Fruit fly (Drosophila melanogaster) whole organism, embryonic: ENCODE data around the gene CG15142.
A peak's percentile ranks its signal among the peaks of the same experiment; 100 is the strongest.

Source experiments
- Ada2b ChIP-seq: fragments of 200-800 bp; sonication (Bioruptor generic); IDR thresholded peaks from 2 replicates; pipeline ENCODE4 v1.3.6; 2022; ENCODE audit warnings: missing biosample characterization, missing genetic modification characterization
- Blimp-1 ChIP-seq: fragments of 200-800 bp; sonication (Bioruptor generic); optimal IDR thresholded peaks from 3 replicates; lab custom pipeline; 2018; ENCODE audit warnings: missing biosample characterization, missing genetic modification characterization, mild to moderate bottlenecking, moderate library complexity, missing genetic modification reagents
- CG10209 ChIP-seq: fragments of 200-800 bp; sonication (Bioruptor generic); optimal IDR thresholded peaks from 3 replicates; lab custom pipeline; 2017; ENCODE audit warnings: missing biosample characterization, mild to moderate bottlenecking, missing genetic modification characterization, missing genetic modification reagents
- CG11560 ChIP-seq: fragments of 200-800 bp; sonication (Bioruptor generic); IDR thresholded peaks from 3 replicates; pipeline ENCODE4 v1.3.6; 2022; ENCODE audit warnings: missing biosample characterization, missing genetic modification characterization
- CG11723 ChIP-seq: fragments of 200-800 bp; sonication (Bioruptor generic); optimal IDR thresholded peaks from 2 replicates; lab custom pipeline; 2017; ENCODE audit warnings: missing biosample characterization, mild to moderate bottlenecking, missing genetic modification characterization
- CG12155 ChIP-seq: fragments of 200-800 bp; sonication (Bioruptor generic); optimal IDR thresholded peaks from 3 replicates; lab custom pipeline; 2016; ENCODE audit warnings: missing biosample characterization, missing genetic modification characterization
- CG12659 ChIP-seq: fragments of 200-800 bp; sonication (Bioruptor generic); optimal IDR thresholded peaks from 3 replicates; lab custom pipeline; 2017; ENCODE audit warnings: mild to moderate bottlenecking, missing biosample characterization, missing genetic modification reagents, missing genetic modification characterization
- CG13894 ChIP-seq: fragments of 200-800 bp; sonication (Bioruptor generic); optimal IDR thresholded peaks from 3 replicates; lab custom pipeline; 2018; ENCODE audit warnings: missing biosample characterization, mild to moderate bottlenecking, missing genetic modification characterization, moderate library complexity
- CG14667 ChIP-seq: fragments of 200-800 bp; sonication (Bioruptor generic); IDR thresholded peaks from 2 replicates; pipeline ENCODE4 v1.3.6; 2022; ENCODE audit warnings: missing biosample characterization, missing genetic modification characterization
- CG15479 ChIP-seq: fragments of 200-800 bp; sonication (Bioruptor generic); optimal IDR thresholded peaks from 3 replicates; lab custom pipeline; 2019; ENCODE audit warnings: missing biosample characterization, mild to moderate bottlenecking, missing genetic modification characterization, moderate library complexity
- CG17186 ChIP-seq: fragments of 200-800 bp; sonication (Bioruptor generic); optimal IDR thresholded peaks from 3 replicates; lab custom pipeline; 2017; ENCODE audit warnings: missing biosample characterization, missing genetic modification reagents, missing genetic modification characterization
- CG7556 ChIP-seq: fragments of 200-800 bp; sonication (Bioruptor generic); optimal IDR thresholded peaks from 2 replicates; lab custom pipeline; 2017; ENCODE audit warnings: missing biosample characterization, mild to moderate bottlenecking, missing genetic modification characterization
- CG7987 ChIP-seq: fragments of 200-800 bp; sonication (Bioruptor generic); optimal IDR thresholded peaks from 2 replicates; lab custom pipeline; 2018; ENCODE audit warnings: missing biosample characterization, mild to moderate bottlenecking, missing genetic modification characterization, moderate library complexity
- CG8281 ChIP-seq: fragments of 200-800 bp; sonication (Bioruptor generic); optimal IDR thresholded peaks from 2 replicates; lab custom pipeline; 2018; ENCODE audit warnings: missing biosample characterization, mild to moderate bottlenecking, missing genetic modification characterization, moderate library complexity
- CG8359 ChIP-seq: fragments of 200-800 bp; sonication (Bioruptor generic); optimal IDR thresholded peaks from 2 replicates; lab custom pipeline; 2017; ENCODE audit warnings: missing biosample characterization, mild to moderate bottlenecking, missing genetic modification characterization, borderline replicate concordance
- CG8388 ChIP-seq: fragments of 200-800 bp; sonication (Bioruptor generic); optimal IDR thresholded peaks from 2 replicates; lab custom pipeline; 2019; ENCODE audit warnings: missing biosample characterization, mild to moderate bottlenecking, missing genetic modification characterization, moderate library complexity
- CG8924 ChIP-seq: fragments of 200-800 bp; optimal IDR thresholded peaks from 3 replicates; lab custom pipeline; 2019; ENCODE audit warnings: missing biosample characterization, mild to moderate bottlenecking, missing genetic modification characterization, moderate library complexity
- CG9215 ChIP-seq: fragments of 200-800 bp; sonication (Bioruptor generic); IDR thresholded peaks from 2 replicates; pipeline ENCODE4 v1.3.6; 2022; ENCODE audit warnings: missing biosample characterization, missing genetic modification characterization
- Chrac-16 ChIP-seq: fragments of 200-800 bp; sonication (Bioruptor generic); optimal IDR thresholded peaks from 3 replicates; lab custom pipeline; 2016; ENCODE audit warnings: missing biosample characterization, missing genetic modification characterization
- Dip2 ChIP-seq: fragments of 200-800 bp; sonication (Bioruptor generic); IDR thresholded peaks from 2 replicates; pipeline ENCODE4 v1.3.6; 2022; ENCODE audit warnings: missing biosample characterization, missing genetic modification characterization
- Drgx ChIP-seq: fragments of 200-800 bp; sonication (Bioruptor generic); IDR thresholded peaks from 2 replicates; pipeline ENCODE4 v1.3.6; 2022; ENCODE audit warnings: missing biosample characterization, missing genetic modification characterization
- Ets65A ChIP-seq: fragments of 200-800 bp; sonication (Bioruptor generic); peaks from one replicate; lab custom pipeline; 2016; ENCODE audit warnings: missing biosample characterization, missing genetic modification characterization
- Hr51 ChIP-seq, 2 experiments: fragments of 200-800 bp; sonication (Bioruptor generic); optimal IDR thresholded peaks; 2 replicates in 1 of 2; 3 replicates in 1 of 2; lab custom pipeline; 2016 to 2018; ENCODE audit warnings: missing biosample characterization in 2 of 2, missing genetic modification characterization in 2 of 2, mild to moderate bottlenecking in 1 of 2, moderate library complexity in 1 of 2
- NC2α ChIP-seq: fragments of 200-800 bp; sonication (Bioruptor generic); optimal IDR thresholded peaks from 2 replicates; lab custom pipeline; 2016; ENCODE audit warnings: missing biosample characterization, missing genetic modification characterization
- Ptx1 ChIP-seq: fragments of 200-800 bp; sonication (Bioruptor generic); IDR thresholded peaks from 2 replicates; pipeline ENCODE4 v1.3.6; 2022; ENCODE audit warnings: missing biosample characterization, missing genetic modification characterization
- Ravus ChIP-seq: fragments of 200-800 bp; sonication (Bioruptor generic); IDR thresholded peaks from 2 replicates; pipeline ENCODE4 v1.3.6; 2022; ENCODE audit warnings: missing biosample characterization, missing genetic modification characterization
- Rfx ChIP-seq: fragments of 200-800 bp; sonication (Bioruptor generic); IDR thresholded peaks from 2 replicates; pipeline ENCODE4 v1.3.6; 2022; ENCODE audit warnings: missing biosample characterization, missing genetic modification characterization
- Sox102F ChIP-seq: fragments of 200-800 bp; sonication (Bioruptor generic); optimal IDR thresholded peaks from 2 replicates; lab custom pipeline; 2018; ENCODE audit warnings: missing biosample characterization, mild to moderate bottlenecking, missing genetic modification characterization, moderate library complexity
- Ssrp ChIP-seq: fragments of 200-800 bp; sonication (Bioruptor generic); optimal IDR thresholded peaks from 2 replicates; lab custom pipeline; 2018; ENCODE audit warnings: missing biosample characterization, mild to moderate bottlenecking, missing genetic modification characterization, moderate library complexity
- bsh ChIP-seq, 2 experiments: fragments of 200-800 bp; sonication (Bioruptor generic); optimal IDR thresholded peaks; 2 replicates each; lab custom pipeline; 2017 to 2018; ENCODE audit warnings: mild to moderate bottlenecking in 2 of 2, missing biosample characterization in 2 of 2, missing genetic modification characterization in 2 of 2, moderate library complexity in 1 of 2
- disco-r ChIP-seq: fragments of 200-800 bp; sonication (Bioruptor generic); optimal IDR thresholded peaks from 2 replicates; lab custom pipeline; 2016; ENCODE audit warnings: missing biosample characterization, missing genetic modification characterization
- eve ChIP-seq, 2 experiments: fragments of >200 bp; optimal IDR thresholded peaks; 2 replicates each; lab custom pipeline; 2017; ENCODE audit warnings: missing biosample characterization in 2 of 2, missing genetic modification characterization in 2 of 2
- fd64A ChIP-seq: fragments of 200-800 bp; sonication (Bioruptor generic); optimal IDR thresholded peaks from 3 replicates; lab custom pipeline; 2018; ENCODE audit warnings: missing biosample characterization, mild to moderate bottlenecking, missing genetic modification characterization
- gem ChIP-seq: fragments of 200-800 bp; sonication (Bioruptor generic); optimal IDR thresholded peaks from 2 replicates; lab custom pipeline; 2019; ENCODE audit warnings: missing biosample characterization, mild to moderate bottlenecking, missing genetic modification characterization, moderate library complexity
- grn ChIP-seq: fragments of 200-800 bp; sonication (Bioruptor generic); optimal IDR thresholded peaks from 3 replicates; lab custom pipeline; 2017; ENCODE audit warnings: missing biosample characterization, missing genetic modification characterization
- hkb ChIP-seq, 2 experiments: fragments of 200-800 bp in 1 of 2; fragments of >200 bp in 1 of 2; sonication (Bioruptor generic) in 1 of 2; IDR thresholded peaks in 1 of 2; optimal IDR thresholded peaks in 1 of 2; 2 replicates each; pipeline versions ENCODE4 v1.3.6 to Lab custom; 2017 to 2022; ENCODE audit warnings: missing biosample characterization in 1 of 2, missing genetic modification characterization in 1 of 2
- lab ChIP-seq: fragments of 200-800 bp; sonication (Bioruptor generic); optimal IDR thresholded peaks from 3 replicates; lab custom pipeline; 2017; ENCODE audit warnings: missing biosample characterization, missing genetic modification characterization, mild to moderate bottlenecking, moderate library complexity, missing genetic modification reagents
- lbe ChIP-seq: fragments of 200-800 bp; sonication (Bioruptor generic); optimal IDR thresholded peaks from 2 replicates; lab custom pipeline; 2016; ENCODE audit warnings: missing biosample characterization, mild to moderate bottlenecking, missing genetic modification characterization
- mam ChIP-seq: fragments of 200-800 bp; sonication (Bioruptor generic); optimal IDR thresholded peaks from 3 replicates; lab custom pipeline; 2016; ENCODE audit warnings: missing biosample characterization, missing genetic modification characterization
- org-1 ChIP-seq: fragments of 200-800 bp; sonication (Bioruptor generic); optimal IDR thresholded peaks from 2 replicates; lab custom pipeline; 2017; ENCODE audit warnings: missing biosample characterization, missing genetic modification characterization
- pita ChIP-seq: fragments of 200-800 bp; sonication (Bioruptor generic); optimal IDR thresholded peaks from 2 replicates; lab custom pipeline; 2017; ENCODE audit warnings: missing biosample characterization, mild to moderate bottlenecking, missing genetic modification characterization
- prd ChIP-seq, 3 experiments: fragments of >200 bp in 2 of 3; fragments of 200-800 bp in 1 of 3; sonication (Bioruptor generic) in 1 of 3; optimal IDR thresholded peaks in 2 of 3; IDR thresholded peaks in 1 of 3; 2 replicates in 2 of 3; 3 replicates in 1 of 3; pipeline versions ENCODE4 v1.3.6 to Lab custom; 2017 to 2022; ENCODE audit warnings: missing biosample characterization in 1 of 3, missing genetic modification characterization in 1 of 3
- row ChIP-seq: fragments of 200-800 bp; sonication (Bioruptor generic); IDR thresholded peaks from 3 replicates; pipeline ENCODE4 v1.3.6; 2022; ENCODE audit warnings: missing biosample characterization, missing genetic modification characterization
- shn ChIP-seq: fragments of 200-800 bp; sonication (Bioruptor generic); optimal IDR thresholded peaks from 3 replicates; lab custom pipeline; 2016; ENCODE audit warnings: missing biosample characterization, missing genetic modification characterization
- unpg ChIP-seq: fragments of 200-800 bp; sonication (Bioruptor generic); optimal IDR thresholded peaks from 3 replicates; lab custom pipeline; 2018; ENCODE audit warnings: missing biosample characterization, mild to moderate bottlenecking, missing genetic modification characterization, moderate library complexity
- wor ChIP-seq: fragments of 200-800 bp; sonication (Bioruptor generic); IDR thresholded peaks from 2 replicates; pipeline ENCODE4 v1.3.6; 2022; ENCODE audit warnings: missing biosample characterization, missing genetic modification characterization

CG15142 gene

DNA sequence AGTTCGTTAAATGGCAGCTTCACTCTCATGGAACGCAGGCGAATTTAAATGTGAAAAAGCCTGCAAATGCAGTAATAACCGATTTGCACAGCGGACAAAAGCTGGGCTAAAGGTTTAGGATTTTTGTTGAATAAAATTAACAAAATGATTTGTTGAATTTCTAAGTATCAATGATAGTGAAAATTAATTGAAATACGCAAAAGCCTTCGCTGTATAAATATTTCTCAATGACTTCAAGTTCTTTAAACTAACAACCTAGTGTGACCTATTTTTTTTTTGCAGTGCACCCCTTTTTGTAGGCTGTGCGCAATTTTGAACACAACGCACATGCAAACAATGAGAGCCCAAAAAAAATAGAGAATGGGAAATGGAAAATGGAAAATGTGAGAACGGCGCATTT, 31.7 kb downstream of the CG15142 start:
- TF ChIP-seq eve (GFP tag; optimal IDR thresholded peaks at IDR 0.05; lab: Kevin White, UChicago) (no peak), Hr51 (GFP tag; optimal IDR thresholded peaks at IDR 0.05; lab: Kevin White, UChicago) (peak in 1 of 2 experiments; percentile 26), bsh (GFP tag; optimal IDR thresholded peaks at IDR 0.05; lab: Kevin White, UChicago) (peak in 1 of 2 experiments; percentile 30), row (GFP tag; lab: Robert Waterston, UW) (peak; percentile 14; the same call in 1 of the 3 replicates), Ptx1 (GFP tag; lab: Robert Waterston, UW) (0 out of 2 replicates have a peak, but pooled peaks have one; percentile 9), hkb (optimal IDR thresholded peaks at IDR 0.05; lab: Kevin White, UChicago) (no peak), hkb (GFP tag; IDR thresholded peaks at IDR 0.05; lab: Robert Waterston, UW) (no peak), disco-r (GFP tag; lab: Kevin White, UChicago) (no peak), prd (optimal IDR thresholded peaks at IDR 0.05; lab: Kevin White, UChicago) (no peak), prd (GFP tag; IDR thresholded peaks at IDR 0.05; lab: Robert Waterston, UW) (peak; percentile 24; the same call in 1 of the 3 replicates), lab (peak; percentile 30), Ets65A (peak; percentile 74), Drgx (GFP tag; lab: Robert Waterston, UW) (peak; percentile 11; the same call in 1 of the 2 replicates), Sox102F (peak; percentile 39), gem (tag; lab: Kevin White, UChicago) (peak; percentile 30), Ada2b (GFP tag; lab: Robert Waterston, UW) (peak; percentile 19; the same call in 1 of the 2 replicates), unpg (GFP tag; lab: Kevin White, UChicago) (peak; percentile 2)
- TF ChIP-seq, all 482 proteins: peak for 12

DNA sequence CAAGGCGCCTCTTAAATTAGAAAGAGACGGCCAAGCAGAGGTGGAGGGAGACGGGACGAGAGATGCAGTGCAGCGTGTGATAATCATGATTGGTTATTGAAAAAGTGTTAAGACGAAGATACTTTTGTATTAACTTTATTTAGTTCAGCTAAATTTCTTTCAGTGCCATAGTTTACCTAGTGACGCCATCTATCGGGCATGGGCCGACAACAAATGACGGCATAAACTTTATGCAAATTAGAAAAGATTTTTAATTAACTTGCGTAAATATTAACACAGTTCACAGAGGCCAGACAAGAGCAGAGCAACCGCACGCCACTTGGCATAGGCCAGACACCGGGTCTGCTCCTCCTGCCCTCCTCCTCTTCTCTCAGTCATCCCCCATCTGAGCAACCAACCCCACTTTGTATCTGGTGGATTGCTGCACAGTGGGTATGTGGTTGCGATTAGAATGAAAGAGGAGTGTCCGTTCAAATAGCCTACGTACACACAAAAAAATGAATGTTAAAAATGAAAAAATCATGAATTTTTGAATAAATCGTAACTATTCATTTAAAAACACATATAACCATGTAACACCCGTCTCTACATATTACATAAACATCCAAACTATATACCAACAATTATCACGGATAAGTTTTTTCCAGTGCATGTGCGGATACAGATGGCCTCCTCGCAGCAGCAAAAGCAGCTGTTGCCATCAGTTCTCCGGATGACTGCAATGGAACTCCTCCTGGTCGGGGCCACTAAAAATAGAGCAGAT, 32.5 kb downstream of the CG15142 start:
- TF ChIP-seq CG10209 (peak; percentile 73), Blimp-1 (GFP tag; lab: Kevin White, UChicago) (peak; percentile 87), Dip2 (no peak), org-1 (GFP tag; lab: Kevin White, UChicago) (peak; percentile 82), CG14667 (GFP tag; lab: Robert Waterston, UW) (peak; percentile 69; the same call in 1 of the 2 replicates), CG8924 (tag; lab: Kevin White, UChicago) (no peak), pita (GFP tag; lab: Kevin White, UChicago) (no peak), mam (peak; percentile 82), CG13894 (no peak), Ravus (GFP tag; lab: Robert Waterston, UW) (no peak), row (GFP tag; lab: Robert Waterston, UW) (peak; percentile 86), CG8359 (GFP tag; lab: Kevin White, UChicago) (peak; percentile 52), CG8281 (tag; lab: Kevin White, UChicago) (peak; percentile 47), fd64A (GFP tag; lab: Kevin White, UChicago) (peak; percentile 58), CG12659 (peak; percentile 72), CG11723 (peak; percentile 32), lbe (GFP tag; lab: Kevin White, UChicago) (no peak), Chrac-16 (GFP tag; lab: Kevin White, UChicago) (peak; percentile 72), CG9215 (peak; percentile 48; the same call in 1 of the 2 replicates), CG17186 (GFP tag; lab: Kevin White, UChicago) (peak; percentile 37), CG8388 (GFP tag; lab: Kevin White, UChicago) (peak; percentile 86), CG11560 (tag; lab: Robert Waterston, UW) (peak; percentile 48; the same call in 1 of the 3 replicates), CG7556 (GFP tag; lab: Kevin White, UChicago) (peak; percentile 85), Rfx (peak; percentile 74), grn (GFP tag; lab: Kevin White, UChicago) (no peak), CG15479 (GFP tag; lab: Kevin White, UChicago) (no peak), CG7987 (GFP tag; lab: Kevin White, UChicago) (peak; percentile 1), shn (peak; percentile 77), NC2α (GFP tag; lab: Kevin White, UChicago) (peak; percentile 34), Ssrp (tag; lab: Kevin White, UChicago) (peak; percentile 84), CG12155 (GFP tag; lab: Kevin White, UChicago) (peak; percentile 73), wor (peak; percentile 78)
